Worm (Caenorhabditis elegans) whole organism, early embryonic: ENCODE results near the gene C13B4.1.

Experiments used
- B0310.2 ChIP-seq: sonication (generic microtip); optimal IDR thresholded peaks from 2 replicates; lab custom pipeline; 2016; ENCODE audit warnings: mild to moderate bottlenecking, missing genetic modification characterization, missing compliant biosample characterization
- ama-1 ChIP-seq: fragments of 150-350 bp; optimal IDR thresholded peaks from 2 replicates; lab custom pipeline; 2014
- sea-1 ChIP-seq: fragments of 200-800 bp; sonication (Bioruptor generic); conservative IDR thresholded peaks from 2 replicates; pipeline ENCODE4 v1.3.6; 2022; ENCODE audit warnings: missing genetic modification characterization, missing compliant biosample characterization

ce11 chrII:14500122-14500521 is 20.7 kb upstream of the C13B4.1 start, which contains the start of gene K10H10.4:
- TF ChIP-seq ama-1 (lab: Kevin White, UChicago) (no peak), sea-1 (GFP tag; lab: Robert Waterston, UW) (no peak), B0310.2 (tag; lab: Kevin White, UChicago) (no peak)
